Fruit fly (Drosophila melanogaster) whole organism, embryonic: Measurements from ENCODE around the gene Nab2.

Experiments used
- Ada2b ChIP-seq: fragments of 200-800 bp; sonication (Bioruptor generic); IDR thresholded peaks from 2 replicates; pipeline ENCODE4 v1.3.6; 2022; ENCODE audit warnings: missing biosample characterization, missing genetic modification characterization
- B-H1 ChIP-seq: fragments of 200-800 bp; sonication (Bioruptor generic); IDR thresholded peaks from 3 replicates; pipeline ENCODE4 v1.3.6; 2022; ENCODE audit warnings: missing biosample characterization, missing genetic modification characterization
- CG6683 ChIP-seq: fragments of 200-800 bp; sonication (Bioruptor generic); optimal IDR thresholded peaks from 2 replicates; lab custom pipeline; 2017; ENCODE audit warnings: missing biosample characterization, mild to moderate bottlenecking, missing genetic modification characterization, missing genetic modification reagents
- TFAM ChIP-seq: fragments of 200-800 bp; sonication (Bioruptor generic); optimal IDR thresholded peaks from 2 replicates; lab custom pipeline; 2017; ENCODE audit warnings: missing biosample characterization, missing genetic modification characterization, inconsistent platforms

dm6 chr3R:24320342-24320711, 2.1 kb upstream of the Nab2 start:
- no peak for TF ChIP-seq Ada2b (GFP tag; lab: Robert Waterston, UW)
- no peak for TF ChIP-seq CG6683 (GFP tag; lab: Kevin White, UChicago)
- TF ChIP-seq B-H1 (GFP tag; lab: Robert Waterston, UW): no peak
- TF ChIP-seq TFAM (GFP tag; lab: Kevin White, UChicago): no peak
